Worm (Caenorhabditis elegans): ENCODE data around the gene C50F4.12.

C50F4.12 gene

ce11 chrV:9544176-9544632 lies 4.7 kb upstream of the C50F4.12 start, which contains the start of gene mdf-1 (continued):
- TF ChIP-seq F52B5.7 (tag; optimal IDR thresholded peaks at IDR 0.05) (no peak), ceh-100 (GFP tag; IDR thresholded peaks at IDR 0.05) (0 out of 2 replicates have a peak, but pooled peaks have one; percentile 17), ekl-4 (GFP tag; IDR thresholded peaks at IDR 0.05) (no peak), rcor-1 (GFP tag; IDR thresholded peaks at IDR 0.05) (0 out of 2 replicates have a peak, but pooled peaks have one; percentile 45), F37B4.10 (GFP tag; IDR thresholded peaks at IDR 0.05) (no peak), snpc-1.1 (tag; optimal IDR thresholded peaks at IDR 0.05; ENCODE audit: insufficient read depth) (no peak), ceh-91 (GFP tag; IDR thresholded peaks at IDR 0.05) (no peak), ceh-58 (GFP tag; IDR thresholded peaks at IDR 0.05) (no peak), Y56A3A.18 (GFP tag; IDR thresholded peaks at IDR 0.05) (no peak), tbp1 (GFP tag; optimal IDR thresholded peaks at IDR 0.05) (peak; percentile 53), F23B12.7 (tag; optimal IDR thresholded peaks at IDR 0.05; ENCODE audit: insufficient read depth) (peak; percentile 24), akir-1 (GFP tag; optimal IDR thresholded peaks at IDR 0.05) (no peak), Y53F4B.3 (GFP tag; IDR thresholded peaks at IDR 0.05) (no peak), nfya-2 (GFP tag; IDR thresholded peaks at IDR 0.05) (no peak)

ce11 chrV:9541506-9541905 lies 2.0 kb upstream of the C50F4.12 start, which contains the start of gene C50F4.16:
TSS of gene C50F4.16 (minus strand) at chrV:9541606.
- TF ChIP-seq ceh-100 (GFP tag; IDR thresholded peaks at IDR 0.05) (no peak), die-1 (tag; optimal IDR thresholded peaks at IDR 0.05) (no peak), T26A5.8 (tag; optimal IDR thresholded peaks at IDR 0.05) (no peak), K12H6.12 (tag; optimal IDR thresholded peaks at IDR 0.05) (no peak), Y53G8AR.9 (GFP tag; conservative IDR thresholded peaks at IDR 0.05) (no peak), mxl-1 (tag; optimal IDR thresholded peaks at IDR 0.05) (no peak), ama-1 (optimal IDR thresholded peaks at IDR 0.05) (no peak), ama-1 (GFP tag; optimal IDR thresholded peaks at IDR 0.05) (peak in 1 of 2 experiments; percentile 26), snpc-4 (GFP tag; optimal IDR thresholded peaks at IDR 0.05) (no peak), snpc-4 (tag; optimal IDR thresholded peaks at IDR 0.05) (no peak), unc-130 (GFP tag; optimal IDR thresholded peaks at IDR 0.05) (no peak), cebp-2 (GFP tag; IDR thresholded peaks at IDR 0.05) (no peak), him-1 (tag; optimal IDR thresholded peaks at IDR 0.05) (no peak), madf-6 (GFP tag; IDR thresholded peaks at IDR 0.05) (0 out of 2 replicates have a peak, but pooled peaks have one; percentile 31), F55B11.4 (tag; optimal IDR thresholded peaks at IDR 0.05; ENCODE audit: borderline replicate concordance, insufficient read depth) (no peak), rcor-1 (GFP tag; IDR thresholded peaks at IDR 0.05) (no peak), ceh-91 (GFP tag; IDR thresholded peaks at IDR 0.05) (no peak), aptf-2 (GFP tag; conservative IDR thresholded peaks at IDR 0.05) (no peak)

ce11 chrV:9536505-9536904 lies 3.0 kb downstream of the C50F4.12 start, which contains the start of gene C50F4.4:
TSS of gene C50F4.4 (plus strand) at chrV:9536771.
- no peak for TF ChIP-seq ztf-22 (GFP tag; optimal IDR thresholded peaks at IDR 0.05)
- peak; percentile 50 for TF ChIP-seq efl-1 (GFP tag; optimal IDR thresholded peaks at IDR 0.05)
- TF ChIP-seq ztf-18 (tag; optimal IDR thresholded peaks at IDR 0.05), result peak; percentile 33
- TF ChIP-seq atf-7 (tag; optimal IDR thresholded peaks at IDR 0.05), result no peak
- TF ChIP-seq nfyb-1 (GFP tag; IDR thresholded peaks at IDR 0.05), result no peak
- TF ChIP-seq sdz-38 (tag; optimal IDR thresholded peaks at IDR 0.05), result no peak
- peak; percentile 32; the same call in 1 of the 2 replicates for TF ChIP-seq D2030.7 (GFP tag; IDR thresholded peaks at IDR 0.05)
- no peak for TF ChIP-seq Y56A3A.18 (GFP tag; IDR thresholded peaks at IDR 0.05)
- TF ChIP-seq mes-4 (tag; optimal IDR thresholded peaks at IDR 0.05), result no peak
- TF ChIP-seq snpc-4 (GFP tag; optimal IDR thresholded peaks at IDR 0.05), result no peak
- peak in 2 of 4 experiments; percentile 3 to 27 for TF ChIP-seq snpc-4 (tag; optimal IDR thresholded peaks at IDR 0.05)
- TF ChIP-seq mxl-1 (tag; optimal IDR thresholded peaks at IDR 0.05), result no peak
- no peak for TF ChIP-seq hlh-26 (GFP tag; conservative IDR thresholded peaks at IDR 0.05)
- no peak for TF ChIP-seq B0336.3 (GFP tag; IDR thresholded peaks at IDR 0.05)
- no peak for TF ChIP-seq aptf-3 (GFP tag; IDR thresholded peaks at IDR 0.05)
- no peak for TF ChIP-seq lag-1 (GFP tag; IDR thresholded peaks at IDR 0.05)
- TF ChIP-seq Y79H2A.3 (GFP tag; conservative IDR thresholded peaks at IDR 0.05), result 0 out of 2 replicates have a peak, but pooled peaks have one; percentile 18
- no peak for TF ChIP-seq tlf-1 (GFP tag; optimal IDR thresholded peaks at IDR 0.05)
- no peak for TF ChIP-seq ceh-100 (GFP tag; IDR thresholded peaks at IDR 0.05)
- TF ChIP-seq ceh-91 (GFP tag; IDR thresholded peaks at IDR 0.05), result 0 out of 2 replicates have a peak, but pooled peaks have one; percentile 45
- no peak for TF ChIP-seq ztf-25 (GFP tag; IDR thresholded peaks at IDR 0.05)
- TF ChIP-seq madf-3 (GFP tag; IDR thresholded peaks at IDR 0.05), result no peak
- TF ChIP-seq hmg-1.2 (GFP tag; IDR thresholded peaks at IDR 0.05), result 0 out of 2 replicates have a peak, but pooled peaks have one; percentile 15
